Worm (Caenorhabditis elegans) whole organism, early embryonic: ENCODE data around the gene F58B4.6.

Source experiments
- F13C5.2 ChIP-seq: sonication (generic microtip); optimal IDR thresholded peaks from 2 replicates; lab custom pipeline; 2017; ENCODE audit warnings: mild to moderate bottlenecking, missing genetic modification characterization, inconsistent platforms, missing compliant biosample characterization
- aly-1 ChIP-seq: sonication (generic microtip); optimal IDR thresholded peaks from 2 replicates; lab custom pipeline; 2016; ENCODE audit warnings: missing genetic modification characterization, missing compliant biosample characterization
- ama-1 ChIP-seq: fragments of 150-350 bp; optimal IDR thresholded peaks from 2 replicates; lab custom pipeline; 2014
- flt-1 ChIP-seq: fragments of 200-800 bp; sonication (Bioruptor generic); IDR thresholded peaks from 2 replicates; pipeline ENCODE4 v1.3.6; 2022; ENCODE audit warnings: missing genetic modification characterization, missing compliant biosample characterization
- hmg-4 ChIP-seq: fragments of 200-800 bp; sonication (Bioruptor generic); optimal IDR thresholded peaks from 2 replicates; lab custom pipeline; 2018; ENCODE audit warnings: mild to moderate bottlenecking, missing genetic modification characterization, missing compliant biosample characterization
- hnd-1 ChIP-seq: sonication (generic microtip); optimal IDR thresholded peaks from 2 replicates; lab custom pipeline; 2016; ENCODE audit warnings: missing genetic modification characterization, missing compliant biosample characterization
- sea-1 ChIP-seq: fragments of 200-800 bp; sonication (Bioruptor generic); conservative IDR thresholded peaks from 2 replicates; pipeline ENCODE4 v1.3.6; 2022; ENCODE audit warnings: missing genetic modification characterization, missing compliant biosample characterization

DNA sequence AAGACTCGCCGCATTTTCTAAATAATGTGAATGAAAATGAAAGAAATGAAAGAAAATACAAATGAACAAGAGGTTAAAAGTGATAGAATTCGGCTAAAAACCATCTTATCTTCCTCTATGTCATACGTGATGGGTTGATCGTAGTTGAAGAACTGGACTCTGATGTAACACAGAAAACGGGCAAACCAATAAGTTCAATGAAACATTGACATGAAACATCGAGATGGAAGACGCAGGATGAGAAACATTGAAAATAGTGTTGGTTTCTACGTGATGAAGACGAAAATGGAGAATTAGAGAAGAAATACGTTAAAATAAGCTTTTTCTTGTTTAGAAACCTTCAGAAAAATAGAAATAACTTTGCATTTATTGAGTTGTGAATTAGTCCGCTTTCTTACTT lies 33.9 kb upstream of the F58B4.6 start, which contains the start of gene F32D8.12:
- TF ChIP-seq aly-1 (tag; lab: Kevin White, UChicago) (no peak), F13C5.2 (tag; lab: Kevin White, UChicago) (no peak), sea-1 (GFP tag; lab: Robert Waterston, UW) (no peak), hnd-1 (tag; lab: Kevin White, UChicago) (no peak), hmg-4 (GFP tag; lab: Kevin White, UChicago) (no peak), ama-1 (lab: Kevin White, UChicago) (no peak), flt-1 (GFP tag; lab: Robert Waterston, UW) (no peak)
